Worm (Caenorhabditis elegans): Measurements from ENCODE around the gene nlp-32.

Gene nlp-32

DNA sequence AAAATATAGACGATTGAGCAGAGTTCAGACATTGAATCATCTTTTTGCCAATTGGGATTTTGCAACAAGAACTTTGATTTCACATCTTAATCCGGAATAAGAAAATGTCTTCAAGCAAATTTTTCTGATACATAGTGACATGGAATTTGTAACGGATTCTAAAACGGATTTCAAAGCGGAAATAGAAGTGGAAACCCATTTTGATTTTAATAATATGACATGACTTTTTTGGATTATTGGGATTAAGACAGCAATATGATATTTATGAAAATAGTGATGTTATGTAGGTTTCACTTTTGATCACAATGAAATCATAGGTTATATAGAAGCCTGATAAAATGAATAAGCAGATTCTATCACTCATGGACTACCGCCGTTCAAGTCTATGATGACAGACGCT, 45.8 kb upstream of the nlp-32 start:
- TF ChIP-seq aly-2 (tag; optimal IDR thresholded peaks at IDR 0.05) (no peak), nhr-237 (tag; optimal IDR thresholded peaks at IDR 0.05) (no peak), mml-1 (tag; optimal IDR thresholded peaks at IDR 0.05) (no peak), nhr-43 (tag; optimal IDR thresholded peaks at IDR 0.05; ENCODE audit: poor library complexity, severe bottlenecking) (no peak), ztf-11 (tag; optimal IDR thresholded peaks at IDR 0.05) (no peak)

- TF ChIP-seq elt-2 (tag; optimal IDR thresholded peaks at IDR 0.05), result peak; percentile 58
- TF ChIP-seq egl-5 (tag; optimal IDR thresholded peaks at IDR 0.05), result no peak
These were observed 44.6 kb upstream of the nlp-32 start for ce11 chrIII:530899-531298.

- no peak for TF ChIP-seq nhr-237 (tag; optimal IDR thresholded peaks at IDR 0.05)
- no peak for TF ChIP-seq lin-15B (tag; optimal IDR thresholded peaks at IDR 0.05)
- TF ChIP-seq fkh-2 (tag; optimal IDR thresholded peaks at IDR 0.05), result no peak
These were observed 40.5 kb upstream of the nlp-32 start, which contains the start of gene T22F7.4 for ce11 chrIII:526824-527223. T22F7.4 (minus strand) TSS chrIII:526924.

DNA sequence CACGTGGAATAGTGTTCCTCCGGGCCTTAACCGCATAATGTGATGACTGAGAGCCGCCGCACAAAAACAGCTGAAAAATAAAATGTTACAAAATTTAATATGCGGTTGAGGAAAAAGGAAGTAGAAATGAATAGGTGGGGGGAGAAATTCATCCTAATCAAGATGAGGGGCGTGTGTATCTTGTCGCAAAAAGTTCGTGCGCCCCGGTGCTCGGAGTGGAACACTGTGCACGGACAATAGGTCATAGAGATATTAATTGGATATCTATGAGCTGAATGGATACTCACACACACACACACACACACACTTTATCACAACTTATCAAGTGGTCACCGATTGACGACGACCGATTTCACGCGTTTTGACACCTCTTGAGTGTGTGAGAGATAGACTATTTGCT, 37.6 kb upstream of the nlp-32 start, which contains the start of gene T22F7.3:
TSS of gene T22F7.3 (minus strand) at position 101 of the 400 bp plus-strand sequence.
- TF ChIP-seq nhr-12 (tag; optimal IDR thresholded peaks at IDR 0.05) (no peak), nhr-237 (tag; optimal IDR thresholded peaks at IDR 0.05) (no peak), unc-62 (GFP tag; optimal IDR thresholded peaks at IDR 0.05) (no peak), ceh-82 (tag; optimal IDR thresholded peaks at IDR 0.05) (no peak), snpc-4 (tag; optimal IDR thresholded peaks at IDR 0.05) (no peak), egl-5 (tag; optimal IDR thresholded peaks at IDR 0.05) (no peak), jun-1 (tag; optimal IDR thresholded peaks at IDR 0.05) (no peak), mdl-1 (tag; optimal IDR thresholded peaks at IDR 0.05) (no peak), nhr-28 (tag; optimal IDR thresholded peaks at IDR 0.05) (no peak), skn-1 (tag; optimal IDR thresholded peaks at IDR 0.05) (no peak), aly-2 (tag; optimal IDR thresholded peaks at IDR 0.05) (no peak)

DNA sequence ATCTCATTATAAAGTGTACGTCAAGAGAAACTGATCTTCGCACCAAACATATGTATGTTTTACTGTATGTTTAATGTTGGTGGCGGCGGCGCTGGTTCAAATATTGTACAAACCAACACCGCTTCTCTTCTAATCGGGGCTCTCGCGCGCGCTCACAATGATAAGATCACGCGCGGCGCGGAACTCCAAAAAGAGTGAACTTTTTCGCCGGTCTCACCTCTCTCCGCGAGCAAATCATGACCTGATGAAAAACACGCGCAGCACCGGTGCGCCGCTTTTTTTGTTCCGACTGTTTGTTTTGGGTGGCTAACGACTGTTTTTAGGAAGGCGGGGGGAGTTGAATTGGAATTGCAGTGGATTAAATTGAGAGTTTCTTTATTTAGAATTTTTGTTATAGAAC, 27.0 kb upstream of the nlp-32 start:
- no peak for TF ChIP-seq nhr-12 (tag; optimal IDR thresholded peaks at IDR 0.05)
- TF ChIP-seq ztf-11 (tag; optimal IDR thresholded peaks at IDR 0.05), result no peak
- no peak for TF ChIP-seq ztf-4 (tag; optimal IDR thresholded peaks at IDR 0.05)
- TF ChIP-seq pha-4 (tag; optimal IDR thresholded peaks at IDR 0.05), result peak; percentile 16

- TF ChIP-seq ceh-16 (tag; optimal IDR thresholded peaks at IDR 0.05), result no peak
- no peak for TF ChIP-seq mml-1 (tag; optimal IDR thresholded peaks at IDR 0.05)
- no peak for TF ChIP-seq unc-39 (tag; optimal IDR thresholded peaks at IDR 0.05)
- TF ChIP-seq ceh-28 (tag; optimal IDR thresholded peaks at IDR 0.05), result no peak
- no peak for TF ChIP-seq aly-2 (tag; optimal IDR thresholded peaks at IDR 0.05)
- TF ChIP-seq ceh-82 (tag; optimal IDR thresholded peaks at IDR 0.05), result no peak
- TF ChIP-seq egl-5 (tag; optimal IDR thresholded peaks at IDR 0.05), result no peak
- no peak for TF ChIP-seq nhr-77 (tag; optimal IDR thresholded peaks at IDR 0.05)
- TF ChIP-seq fkh-10 (GFP tag; optimal IDR thresholded peaks at IDR 0.05), result no peak
- TF ChIP-seq fkh-2 (tag; optimal IDR thresholded peaks at IDR 0.05), result no peak
- no peak for TF ChIP-seq elt-1 (tag; optimal IDR thresholded peaks at IDR 0.05)
- TF ChIP-seq nhr-25 (tag; optimal IDR thresholded peaks at IDR 0.05), result no peak
- no peak for TF ChIP-seq skn-1 (tag; optimal IDR thresholded peaks at IDR 0.05)
- TF ChIP-seq ZK546.5 (tag; optimal IDR thresholded peaks at IDR 0.05), result no peak
- TF ChIP-seq zag-1 (tag; optimal IDR thresholded peaks at IDR 0.05), result no peak
- no peak for TF ChIP-seq elt-3 (tag; optimal IDR thresholded peaks at IDR 0.05)
- no peak for TF ChIP-seq ama-1 (optimal IDR thresholded peaks at IDR 0.05)
- no peak for TF ChIP-seq tbx-2 (tag; optimal IDR thresholded peaks at IDR 0.05)
- no peak for TF ChIP-seq ztf-11 (tag; optimal IDR thresholded peaks at IDR 0.05)
These were observed 25.8 kb upstream of the nlp-32 start, which contains the start of gene F30H5.3 for ce11 chrIII:512117-512516. F30H5.3 (minus strand) TSS chrIII:512217.

- TF ChIP-seq unc-62 (GFP tag; optimal IDR thresholded peaks at IDR 0.05), result no peak
These were observed 22.7 kb upstream of the nlp-32 start for ce11 chrIII:509045-509444.
